Worm (Caenorhabditis elegans) whole organism, L4 larva: Measurements from ENCODE around the gene srm-5.

Experiments used
- Y75B8A.6 ChIP-seq: fragments of 200-800 bp; sonication (Bioruptor generic); IDR thresholded peaks from 2 replicates; pipeline ENCODE4 v1.3.6; 2022; ENCODE audit warnings: missing genetic modification reagents, missing genetic modification characterization, missing compliant biosample characterization
- aly-2 ChIP-seq: sonication (generic microtip); optimal IDR thresholded peaks from 2 replicates; lab custom pipeline; 2018; ENCODE audit warnings: missing biosample characterization, missing genetic modification characterization
- ama-1 ChIP-seq: fragments of 150-350 bp; optimal IDR thresholded peaks from 2 replicates; lab custom pipeline; 2014; ENCODE audit warnings: inconsistent platforms, mixed read lengths
- attf-4 ChIP-seq: sonication (generic microtip); optimal IDR thresholded peaks from 3 replicates; lab custom pipeline; 2017; ENCODE audit warnings: missing biosample characterization, missing genetic modification characterization
- ceh-82 ChIP-seq: sonication (generic microtip); optimal IDR thresholded peaks from 2 replicates; lab custom pipeline; 2017; ENCODE audit warnings: missing biosample characterization, missing genetic modification characterization
- egl-27 ChIP-seq: sonication (generic microtip); optimal IDR thresholded peaks from 3 replicates; lab custom pipeline; 2017; ENCODE audit warnings: missing biosample characterization, missing genetic modification reagents, missing genetic modification characterization
- mdt-29 ChIP-seq: fragments of 200-800 bp; sonication (Bioruptor generic); IDR thresholded peaks from 2 replicates; pipeline ENCODE4 v1.3.6; 2022; ENCODE audit warnings: missing genetic modification reagents, missing genetic modification characterization, missing compliant biosample characterization
- nhr-25 ChIP-seq: sonication (generic microtip); optimal IDR thresholded peaks from 2 replicates; lab custom pipeline; 2017; ENCODE audit warnings: missing genetic modification characterization, mild to moderate bottlenecking, missing compliant biosample characterization, antibody characterized with exemption, moderate library complexity, borderline replicate concordance; ENCODE audit not compliant: insufficient read depth
- pqm-1 ChIP-seq: sonication (generic microtip); optimal IDR thresholded peaks from 2 replicates; lab custom pipeline; 2017; ENCODE audit warnings: missing biosample characterization, missing genetic modification characterization
- skn-1 ChIP-seq: fragments of 150-350 bp; optimal IDR thresholded peaks from 2 replicates; lab custom pipeline; 2014; ENCODE audit warnings: missing biosample characterization, missing genetic modification characterization
- unc-130 ChIP-seq: sonication (generic microtip); optimal IDR thresholded peaks from 2 replicates; lab custom pipeline; 2016; ENCODE audit warnings: missing genetic modification reagents, missing genetic modification characterization, missing compliant biosample characterization
- unc-62 ChIP-seq, 3 experiments: fragments of 150-350 bp in 1 of 3; sonication (generic microtip); optimal IDR thresholded peaks in 2 of 3; peaks in 1 of 3; 1 replicate in 1 of 3; 2 replicates in 2 of 3; lab custom pipeline; 2014 to 2017; ENCODE audit warnings: missing biosample characterization in 3 of 3, missing genetic modification characterization in 3 of 3, missing genetic modification reagents in 3 of 3, missing genotype in 1 of 3
- zag-1 ChIP-seq: fragments of 150-350 bp; optimal IDR thresholded peaks from 2 replicates; lab custom pipeline; 2014; ENCODE audit warnings: missing biosample characterization, missing genetic modification characterization
- zfp-3 ChIP-seq: fragments of 200-800 bp; sonication (Bioruptor generic); conservative IDR thresholded peaks from 2 replicates; pipeline ENCODE4 v1.3.6; 2022; ENCODE audit warnings: missing genetic modification reagents, missing genetic modification characterization, missing compliant biosample characterization

ce11 chrV:14350949-14351348 is 15.9 kb downstream of the srm-5 start:
- TF ChIP-seq zag-1 (tag; lab: Kevin White, UChicago) (no peak), egl-27 (tag; lab: Kevin White, UChicago) (no peak), Y75B8A.6 (GFP tag; lab: Robert Waterston, UW) (no peak), nhr-25 (tag; lab: Kevin White, UChicago) (peak; percentile 4), skn-1 (tag; lab: Kevin White, UChicago) (no peak), unc-130 (GFP tag; lab: Kevin White, UChicago) (no peak), ama-1 (lab: Kevin White, UChicago) (peak; percentile 18), pqm-1 (tag; lab: Kevin White, UChicago) (peak; percentile 81), zfp-3 (GFP tag; lab: Robert Waterston, UW) (no peak), mdt-29 (peak; percentile 59; the same call in 1 of the 2 replicates), unc-62 (GFP tag; optimal IDR thresholded peaks at IDR 0.05 in 1 of 2; lab: Kevin White, UChicago) (no peak), unc-62 (tag; optimal IDR thresholded peaks at IDR 0.05; lab: Kevin White, UChicago) (no peak), ceh-82 (no peak), aly-2 (tag; lab: Kevin White, UChicago) (peak; percentile 20), attf-4 (tag; lab: Kevin White, UChicago) (no peak)
